Worm (Caenorhabditis elegans): ENCODE measurements around the gene spat-2.

Gene spat-2

ce11 chrIII:11053603-11054002 lies 16.9 kb downstream of the spat-2 start:
- no peak for TF ChIP-seq mml-1 (tag; optimal IDR thresholded peaks at IDR 0.05)
- TF ChIP-seq unc-62 (GFP tag; optimal IDR thresholded peaks at IDR 0.05) = no peak
- TF ChIP-seq ceh-9 (tag; optimal IDR thresholded peaks at IDR 0.05) = no peak
- TF ChIP-seq nhr-28 (tag; optimal IDR thresholded peaks at IDR 0.05) = no peak
- TF ChIP-seq pqm-1 (tag; optimal IDR thresholded peaks at IDR 0.05) = no peak
- TF ChIP-seq nhr-77 (tag; optimal IDR thresholded peaks at IDR 0.05) = no peak

ce11 chrIII:11054032-11054431 lies 17.3 kb downstream of the spat-2 start:
- TF ChIP-seq lin-39 (tag; optimal IDR thresholded peaks at IDR 0.05) = no peak
- TF ChIP-seq ceh-28 (tag; optimal IDR thresholded peaks at IDR 0.05) = no peak
- TF ChIP-seq nhr-12 (tag; optimal IDR thresholded peaks at IDR 0.05) = no peak
- peak; percentile 96 for TF ChIP-seq nfya-1 (tag; optimal IDR thresholded peaks at IDR 0.05; ENCODE audit: insufficient read depth)
- no peak for TF ChIP-seq ceh-9 (tag; optimal IDR thresholded peaks at IDR 0.05)
- no peak for TF ChIP-seq elt-2 (tag; optimal IDR thresholded peaks at IDR 0.05)
- no peak for TF ChIP-seq nhr-237 (tag; optimal IDR thresholded peaks at IDR 0.05)
- TF ChIP-seq nhr-67 (tag; optimal IDR thresholded peaks at IDR 0.05) = no peak

ce11 chrIII:11054532-11055265 lies 18.0 kb downstream of the spat-2 start:
- no peak for TF ChIP-seq ceh-16 (tag; optimal IDR thresholded peaks at IDR 0.05)
- TF ChIP-seq aly-2 (tag; optimal IDR thresholded peaks at IDR 0.05) = no peak
- no peak for TF ChIP-seq elt-1 (tag; optimal IDR thresholded peaks at IDR 0.05)
- no peak for TF ChIP-seq ztf-4 (tag; optimal IDR thresholded peaks at IDR 0.05)
- TF ChIP-seq nhr-25 (tag; optimal IDR thresholded peaks at IDR 0.05) = peak; percentile 78
- TF ChIP-seq ceh-82 (tag; optimal IDR thresholded peaks at IDR 0.05) = no peak
- no peak for TF ChIP-seq nhr-11 (tag; optimal IDR thresholded peaks at IDR 0.05)
- TF ChIP-seq skn-1 (tag; optimal IDR thresholded peaks at IDR 0.05) = no peak
- TF ChIP-seq ama-1 (optimal IDR thresholded peaks at IDR 0.05) = no peak
- peak; percentile 27 for TF ChIP-seq jun-1 (tag; optimal IDR thresholded peaks at IDR 0.05)
- TF ChIP-seq unc-39 (tag; optimal IDR thresholded peaks at IDR 0.05) = no peak
- TF ChIP-seq ceh-9 (tag; optimal IDR thresholded peaks at IDR 0.05) = no peak
- no peak for TF ChIP-seq nhr-76 (tag; optimal IDR thresholded peaks at IDR 0.05)
- TF ChIP-seq sea-2 (GFP tag; optimal IDR thresholded peaks at IDR 0.05) = no peak
- no peak for TF ChIP-seq nhr-237 (tag; optimal IDR thresholded peaks at IDR 0.05)
- TF ChIP-seq nhr-67 (tag; optimal IDR thresholded peaks at IDR 0.05) = no peak
- TF ChIP-seq tbx-2 (tag; optimal IDR thresholded peaks at IDR 0.05) = no peak
- peak; percentile 82 for TF ChIP-seq lin-39 (tag; optimal IDR thresholded peaks at IDR 0.05)
- peak; percentile 22 for TF ChIP-seq egl-27 (tag; optimal IDR thresholded peaks at IDR 0.05)
- peak; percentile 92 for TF ChIP-seq nfya-1 (tag; optimal IDR thresholded peaks at IDR 0.05; ENCODE audit: insufficient read depth)
- TF ChIP-seq nhr-12 (tag; optimal IDR thresholded peaks at IDR 0.05) = no peak
- TF ChIP-seq mdl-1 (tag; optimal IDR thresholded peaks at IDR 0.05) = no peak
- TF ChIP-seq nhr-43 (tag; optimal IDR thresholded peaks at IDR 0.05; ENCODE audit: poor library complexity, severe bottlenecking) = no peak
- TF ChIP-seq fkh-2 (tag; optimal IDR thresholded peaks at IDR 0.05) = no peak
- TF ChIP-seq hmg-11 (tag; optimal IDR thresholded peaks at IDR 0.05) = peak; percentile 72
- TF ChIP-seq nhr-23 (tag; optimal IDR thresholded peaks at IDR 0.05) = peak; percentile 75
- TF ChIP-seq fkh-10 (GFP tag; optimal IDR thresholded peaks at IDR 0.05) = no peak
- TF ChIP-seq pha-4 (tag; optimal IDR thresholded peaks at IDR 0.05) = peak; percentile 92
- TF ChIP-seq ceh-28 (tag; optimal IDR thresholded peaks at IDR 0.05) = peak; percentile 17
- TF ChIP-seq lin-15B (tag; optimal IDR thresholded peaks at IDR 0.05) = peak; percentile 53
- TF ChIP-seq elt-3 (tag; optimal IDR thresholded peaks at IDR 0.05) = no peak
- TF ChIP-seq snpc-4 (tag; optimal IDR thresholded peaks at IDR 0.05) = peak; percentile 46
- no peak for TF ChIP-seq lsy-12 (tag; optimal IDR thresholded peaks at IDR 0.05)
- no peak for TF ChIP-seq mml-1 (tag; optimal IDR thresholded peaks at IDR 0.05)
- TF ChIP-seq eor-1 (tag; optimal IDR thresholded peaks at IDR 0.05) = no peak
- TF ChIP-seq unc-62 (GFP tag; optimal IDR thresholded peaks at IDR 0.05) = no peak
- no peak for TF ChIP-seq daf-12 (tag; optimal IDR thresholded peaks at IDR 0.05)
- no peak for TF ChIP-seq nhr-28 (tag; optimal IDR thresholded peaks at IDR 0.05)
- TF ChIP-seq fos-1 (tag; optimal IDR thresholded peaks at IDR 0.05) = no peak
- TF ChIP-seq elt-2 (tag; optimal IDR thresholded peaks at IDR 0.05) = peak; percentile 44
- no peak for TF ChIP-seq nhr-77 (tag; optimal IDR thresholded peaks at IDR 0.05)
- no peak for TF ChIP-seq ztf-11 (tag; optimal IDR thresholded peaks at IDR 0.05)
- TF ChIP-seq pqm-1 (tag; optimal IDR thresholded peaks at IDR 0.05) = peak; percentile 52
- TF ChIP-seq ZK546.5 (tag; optimal IDR thresholded peaks at IDR 0.05) = no peak
- TF ChIP-seq egl-5 (tag; optimal IDR thresholded peaks at IDR 0.05) = peak; percentile 15
- TF ChIP-seq zag-1 (tag; optimal IDR thresholded peaks at IDR 0.05) = no peak
- TF ChIP-seq R02D3.7 (tag; optimal IDR thresholded peaks at IDR 0.05) = no peak
